Fruit fly (Drosophila melanogaster): Measurements from ENCODE around the gene CG12590.
A peak's percentile ranks its signal among the peaks of the same experiment; 100 is the strongest.

Gene CG12590

dm6 chr3R:5208115-5208365 is 48.6 kb downstream of the CG12590 start (continued):
- TF ChIP-seq Blimp-1 (GFP tag; optimal IDR thresholded peaks at IDR 0.05) = peak; percentile 69
- no peak for TF ChIP-seq CG7271 (tag; optimal IDR thresholded peaks at IDR 0.05)
- TF ChIP-seq CG2678 (tag; optimal IDR thresholded peaks at IDR 0.05) = peak; percentile 7

dm6 chr3R:5209481-5209880 is 50.1 kb downstream of the CG12590 start:
- TF ChIP-seq onecut (GFP tag; IDR thresholded peaks at IDR 0.05) (peak; percentile 30; the same call in 1 of the 2 replicates), D (optimal IDR thresholded peaks at IDR 0.05) (no peak), D (GFP tag; optimal IDR thresholded peaks at IDR 0.05) (peak; percentile 43), Spps (tag; optimal IDR thresholded peaks at IDR 0.05) (no peak), CG10654 (GFP tag; optimal IDR thresholded peaks at IDR 0.05) (no peak), CG7556 (GFP tag; optimal IDR thresholded peaks at IDR 0.05) (no peak), seq (GFP tag; IDR thresholded peaks at IDR 0.05) (no peak), CG1647 (GFP tag; optimal IDR thresholded peaks at IDR 0.05) (peak; percentile 27), CG10274 (GFP tag; optimal IDR thresholded peaks at IDR 0.05) (no peak), CG18476 (GFP tag; optimal IDR thresholded peaks at IDR 0.05) (no peak), CTCF (GFP tag; optimal IDR thresholded peaks at IDR 0.05) (no peak), pros (GFP tag; optimal IDR thresholded peaks at IDR 0.05) (no peak), crol (GFP tag; IDR thresholded peaks at IDR 0.05) (no peak), CG10431 (GFP tag; optimal IDR thresholded peaks at IDR 0.05) (no peak), CG10366 (GFP tag; IDR thresholded peaks at IDR 0.05) (peak; percentile 43), CG15696 (tag; optimal IDR thresholded peaks at IDR 0.05) (no peak), CG3163 (GFP tag; optimal IDR thresholded peaks at IDR 0.05) (no peak), CG4854 (GFP tag; optimal IDR thresholded peaks at IDR 0.05) (no peak), sd (tag; optimal IDR thresholded peaks at IDR 0.05) (no peak), CG14441 (GFP tag; IDR thresholded peaks at IDR 0.05) (peak; percentile 31; the same call in 1 of the 2 replicates), CG1602 (GFP tag; optimal IDR thresholded peaks at IDR 0.05) (no peak), CG13296 (GFP tag; optimal IDR thresholded peaks at IDR 0.05) (no peak), BtbVII (GFP tag; optimal IDR thresholded peaks at IDR 0.05) (no peak), cwo (GFP tag; optimal IDR thresholded peaks at IDR 0.05) (no peak), zen (tag; optimal IDR thresholded peaks at IDR 0.05) (peak; percentile 14), CG7963 (GFP tag; IDR thresholded peaks at IDR 0.05; ENCODE audit: partially characterized antibody) (no peak), gce (GFP tag; IDR thresholded peaks at IDR 0.05) (peak; percentile 57; the same call in 1 of the 3 replicates), insv (GFP tag; optimal IDR thresholded peaks at IDR 0.05) (no peak), Ets97D (GFP tag; optimal IDR thresholded peaks at IDR 0.05) (no peak), tup (GFP tag; optimal IDR thresholded peaks at IDR 0.05) (no peak), Usf (GFP tag; optimal IDR thresholded peaks at IDR 0.05) (no peak), Lhr (GFP tag; optimal IDR thresholded peaks at IDR 0.05) (peak; percentile 3), CG9609 (GFP tag; optimal IDR thresholded peaks at IDR 0.05) (peak; percentile 21), kni (GFP tag; optimal IDR thresholded peaks at IDR 0.05) (no peak), wor (GFP tag; IDR thresholded peaks at IDR 0.05) (peak; percentile 47; the same call in 1 of the 2 replicates), CG9876 (GFP tag; optimal IDR thresholded peaks at IDR 0.05) (no peak), p53 (GFP tag; optimal IDR thresholded peaks at IDR 0.05) (no peak), Atf3 (GFP tag; optimal IDR thresholded peaks at IDR 0.05) (no peak), sens (GFP tag) (peak; percentile 87), wek (GFP tag; optimal IDR thresholded peaks at IDR 0.05) (no peak), CG6175 (GFP tag; IDR thresholded peaks at IDR 0.05) (no peak), bowl (GFP tag; IDR thresholded peaks at IDR 0.05) (no peak), CG5953 (GFP tag; IDR thresholded peaks at IDR 0.05) (peak; percentile 44; the same call in 1 of the 2 replicates), mld (GFP tag; IDR thresholded peaks at IDR 0.05; ENCODE audit: partially characterized antibody) (no peak), CG13123 (GFP tag; optimal IDR thresholded peaks at IDR 0.05) (no peak), CG8290 (GFP tag; optimal IDR thresholded peaks at IDR 0.05) (no peak), CG8290 (tag; optimal IDR thresholded peaks at IDR 0.05) (peak in 1 of 2 experiments; percentile 22), bcd (GFP tag; optimal IDR thresholded peaks at IDR 0.05) (peak; percentile 20), CG18011 (GFP tag; optimal IDR thresholded peaks at IDR 0.05) (no peak)
